Worm (Caenorhabditis elegans): ENCODE data around the gene mrpl-32.

The mrpl-32 gene

DNA sequence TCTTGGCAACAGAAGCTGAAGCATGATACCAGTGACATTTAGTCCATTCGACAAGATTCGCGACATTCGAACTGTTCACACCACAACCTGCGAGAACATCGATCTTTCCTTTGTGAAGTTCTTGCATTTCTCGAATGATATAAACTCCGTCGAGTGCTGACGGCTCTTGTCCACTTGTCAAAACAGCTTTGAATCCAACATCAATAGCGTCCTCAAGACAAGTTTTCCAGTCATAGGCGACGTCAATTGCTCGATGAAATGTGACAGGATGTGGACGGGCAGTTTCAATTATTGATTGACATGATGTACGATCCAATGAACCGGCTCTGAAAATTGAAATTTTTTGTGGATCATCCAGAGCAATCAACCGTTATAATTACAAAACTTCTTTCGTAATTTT is 46.9 kb upstream of the mrpl-32 start:
- no peak for TF ChIP-seq fos-1 (tag; optimal IDR thresholded peaks at IDR 0.05)

DNA sequence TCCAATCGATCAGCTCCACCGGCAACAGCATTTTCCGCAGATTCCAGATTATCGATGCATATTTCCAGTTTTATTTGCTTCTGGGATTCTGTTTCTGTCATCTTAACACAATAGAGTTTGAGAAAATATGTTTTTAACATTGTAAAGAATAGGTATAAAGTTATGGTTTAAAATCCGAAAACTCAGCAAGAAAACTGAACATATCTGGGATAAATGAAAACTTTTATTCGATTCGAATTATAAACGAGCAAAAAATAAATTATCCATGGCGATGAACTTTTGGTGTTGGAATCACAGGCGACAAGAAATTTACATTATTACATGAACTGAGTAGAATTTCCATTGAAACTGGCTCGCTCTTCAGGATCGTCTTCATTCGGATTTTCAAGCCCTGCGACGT is 46.0 kb upstream of the mrpl-32 start, which contains the start of gene cutc-1:
Gene cutc-1 (minus strand): TSS at position 101 of the 400 bp plus-strand sequence.
- TF ChIP-seq ceh-82 (tag; optimal IDR thresholded peaks at IDR 0.05) (no peak), nhr-43 (tag; optimal IDR thresholded peaks at IDR 0.05; ENCODE audit: poor library complexity, severe bottlenecking) (no peak), jun-1 (tag; optimal IDR thresholded peaks at IDR 0.05) (no peak), ztf-11 (tag; optimal IDR thresholded peaks at IDR 0.05) (no peak), nhr-67 (tag; optimal IDR thresholded peaks at IDR 0.05) (no peak), egl-5 (tag; optimal IDR thresholded peaks at IDR 0.05) (no peak), fkh-10 (GFP tag; optimal IDR thresholded peaks at IDR 0.05) (no peak), ceh-28 (tag; optimal IDR thresholded peaks at IDR 0.05) (no peak), R02D3.7 (tag; optimal IDR thresholded peaks at IDR 0.05) (no peak), fkh-2 (tag; optimal IDR thresholded peaks at IDR 0.05) (no peak), hmg-11 (tag; optimal IDR thresholded peaks at IDR 0.05) (no peak), daf-12 (tag; optimal IDR thresholded peaks at IDR 0.05) (no peak), tbx-2 (tag; optimal IDR thresholded peaks at IDR 0.05) (no peak)

DNA sequence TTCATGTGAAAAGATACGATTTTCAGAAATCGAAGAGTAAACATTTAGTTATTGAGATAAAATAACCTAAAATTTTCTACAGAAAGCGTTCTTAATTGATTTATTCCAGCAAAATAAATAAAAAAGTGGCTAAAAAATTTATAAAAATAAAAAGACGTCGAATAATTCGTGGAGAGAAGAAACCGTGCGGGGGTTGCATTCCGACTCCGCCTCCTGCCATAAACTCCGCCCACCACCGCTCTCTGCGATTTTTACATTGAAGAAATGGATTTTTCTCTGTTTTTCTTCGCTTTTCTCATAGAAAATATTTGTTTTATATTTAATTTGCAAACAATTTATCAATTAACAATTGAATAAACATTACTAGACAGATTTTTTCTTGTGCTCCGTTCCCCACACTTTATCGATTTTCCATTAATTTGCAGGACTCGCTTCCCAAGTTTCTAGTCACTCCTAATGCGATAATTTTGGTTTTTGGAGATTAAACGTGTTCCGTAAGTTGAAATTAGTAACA is 44.1 kb upstream of the mrpl-32 start, which contains the start of the genes ubxn-4 and cyy-1:
Gene ubxn-4 (minus strand): TSS at position 114 of the 514 bp plus-strand sequence.
Gene cyy-1 (plus strand): TSS at position 426 of the 514 bp plus-strand sequence.
- TF ChIP-seq hmg-11 (tag; optimal IDR thresholded peaks at IDR 0.05) (peak; percentile 29), nfya-1 (tag; optimal IDR thresholded peaks at IDR 0.05; ENCODE audit: insufficient read depth) (peak; percentile 66), fos-1 (tag; optimal IDR thresholded peaks at IDR 0.05) (no peak)

DNA sequence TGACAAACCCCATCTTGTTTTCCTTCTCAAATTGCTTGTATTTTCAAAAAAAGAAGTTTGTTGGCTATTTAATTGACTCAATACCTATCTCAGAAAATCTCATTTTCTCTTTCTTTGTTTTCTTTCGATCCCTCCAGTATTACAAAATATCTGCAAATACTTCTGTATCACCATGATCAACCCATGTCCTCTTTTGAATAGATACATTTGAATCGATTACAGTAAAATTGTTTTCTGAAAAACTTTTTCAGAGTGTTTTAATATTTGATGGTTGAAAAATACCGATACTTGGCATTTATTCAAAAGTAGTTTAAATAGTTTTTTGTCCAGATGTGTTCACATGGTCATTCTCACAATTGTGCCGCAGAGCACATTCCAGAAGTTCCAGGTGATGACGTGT is 40.4 kb upstream of the mrpl-32 start, which contains the start of gene ZK353.9:
Gene ZK353.9 (plus strand): TSS at position 331 of the 400 bp plus-strand sequence.
- TF ChIP-seq ceh-82 (tag; optimal IDR thresholded peaks at IDR 0.05) (no peak), fkh-10 (GFP tag; optimal IDR thresholded peaks at IDR 0.05) (no peak), mdl-1 (tag; optimal IDR thresholded peaks at IDR 0.05) (no peak), daf-12 (tag; optimal IDR thresholded peaks at IDR 0.05) (no peak), ceh-16 (tag; optimal IDR thresholded peaks at IDR 0.05) (no peak), nhr-25 (tag; optimal IDR thresholded peaks at IDR 0.05) (no peak), lin-39 (tag; optimal IDR thresholded peaks at IDR 0.05) (no peak), nhr-76 (tag; optimal IDR thresholded peaks at IDR 0.05) (no peak)

DNA sequence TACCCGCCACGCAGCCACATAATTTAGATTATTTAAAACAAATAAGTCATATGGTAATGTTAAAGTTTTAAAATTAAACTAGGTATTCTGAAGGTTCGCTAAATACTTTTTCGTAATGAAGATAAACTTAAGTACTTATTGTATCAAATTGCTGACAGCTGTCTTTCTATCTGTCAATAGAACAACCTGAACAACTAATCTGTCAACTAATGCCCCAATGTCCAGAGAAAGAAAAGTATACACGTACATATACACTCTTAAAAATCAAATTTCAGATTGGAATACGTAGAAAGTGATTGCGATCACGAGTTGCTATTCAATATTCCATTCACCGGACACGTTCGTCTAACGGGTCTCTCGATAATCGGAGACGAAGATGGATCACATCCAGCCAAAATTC is 38.8 kb upstream of the mrpl-32 start:
- TF ChIP-seq nhr-237 (tag; optimal IDR thresholded peaks at IDR 0.05) = no peak
- TF ChIP-seq ZK546.5 (tag; optimal IDR thresholded peaks at IDR 0.05) = no peak
- no peak for TF ChIP-seq lin-39 (tag; optimal IDR thresholded peaks at IDR 0.05)
- TF ChIP-seq elt-2 (tag; optimal IDR thresholded peaks at IDR 0.05) = no peak
- TF ChIP-seq unc-62 (GFP tag; optimal IDR thresholded peaks at IDR 0.05) = no peak
- TF ChIP-seq nhr-76 (tag; optimal IDR thresholded peaks at IDR 0.05) = no peak
- TF ChIP-seq fkh-2 (tag; optimal IDR thresholded peaks at IDR 0.05) = no peak
- no peak for TF ChIP-seq aly-2 (tag; optimal IDR thresholded peaks at IDR 0.05)
- no peak for TF ChIP-seq elt-3 (tag; optimal IDR thresholded peaks at IDR 0.05)

DNA sequence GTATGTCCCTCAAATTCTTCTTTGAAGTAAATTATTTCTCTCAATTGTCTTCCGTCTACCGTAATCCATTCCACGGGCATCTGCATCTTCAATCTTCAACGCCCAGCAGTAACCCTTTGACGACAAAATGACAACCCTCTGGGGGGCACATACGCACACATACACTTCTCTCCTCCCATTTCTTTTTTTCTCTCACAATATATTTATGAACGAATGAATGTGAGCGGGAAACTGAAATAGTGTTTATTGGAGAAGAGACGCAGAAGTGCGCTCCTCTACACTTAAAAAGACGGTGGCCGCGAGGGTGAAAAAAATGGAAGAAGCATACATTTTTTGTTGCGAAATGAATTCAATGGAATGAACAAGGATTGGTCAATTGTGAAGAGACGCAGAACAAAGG is 37.6 kb upstream of the mrpl-32 start:
- TF ChIP-seq elt-2 (tag; optimal IDR thresholded peaks at IDR 0.05) = peak; percentile 65
- TF ChIP-seq ceh-28 (tag; optimal IDR thresholded peaks at IDR 0.05) = peak; percentile 59
- TF ChIP-seq egl-5 (tag; optimal IDR thresholded peaks at IDR 0.05) = peak; percentile 60
- no peak for TF ChIP-seq daf-12 (tag; optimal IDR thresholded peaks at IDR 0.05)
- no peak for TF ChIP-seq zag-1 (tag; optimal IDR thresholded peaks at IDR 0.05)
- TF ChIP-seq nhr-12 (tag; optimal IDR thresholded peaks at IDR 0.05) = no peak
- peak; percentile 35 for TF ChIP-seq skn-1 (tag; optimal IDR thresholded peaks at IDR 0.05)
- peak; percentile 55 for TF ChIP-seq elt-1 (tag; optimal IDR thresholded peaks at IDR 0.05)
- peak; percentile 66 for TF ChIP-seq pqm-1 (tag; optimal IDR thresholded peaks at IDR 0.05)
- TF ChIP-seq fkh-10 (GFP tag; optimal IDR thresholded peaks at IDR 0.05) = peak; percentile 75
- TF ChIP-seq nhr-43 (tag; optimal IDR thresholded peaks at IDR 0.05; ENCODE audit: poor library complexity, severe bottlenecking) = peak; percentile 14
- TF ChIP-seq ceh-16 (tag; optimal IDR thresholded peaks at IDR 0.05) = no peak
- TF ChIP-seq aly-2 (tag; optimal IDR thresholded peaks at IDR 0.05) = no peak
- TF ChIP-seq tbx-2 (tag; optimal IDR thresholded peaks at IDR 0.05) = no peak
- no peak for TF ChIP-seq nhr-237 (tag; optimal IDR thresholded peaks at IDR 0.05)
- peak; percentile 83 for TF ChIP-seq nhr-25 (tag; optimal IDR thresholded peaks at IDR 0.05)
- peak; percentile 82 for TF ChIP-seq pha-4 (tag; optimal IDR thresholded peaks at IDR 0.05)
- no peak for TF ChIP-seq nhr-76 (tag; optimal IDR thresholded peaks at IDR 0.05)
- TF ChIP-seq nhr-28 (tag; optimal IDR thresholded peaks at IDR 0.05) = no peak
- TF ChIP-seq ztf-11 (tag; optimal IDR thresholded peaks at IDR 0.05) = no peak
- peak; percentile 99 for TF ChIP-seq nfya-1 (tag; optimal IDR thresholded peaks at IDR 0.05; ENCODE audit: insufficient read depth)
- no peak for TF ChIP-seq mml-1 (tag; optimal IDR thresholded peaks at IDR 0.05)
- TF ChIP-seq lin-39 (tag; optimal IDR thresholded peaks at IDR 0.05) = peak; percentile 77
- TF ChIP-seq R02D3.7 (tag; optimal IDR thresholded peaks at IDR 0.05) = peak; percentile 23
- TF ChIP-seq lin-15B (tag; optimal IDR thresholded peaks at IDR 0.05) = peak; percentile 88
- TF ChIP-seq unc-62 (GFP tag; optimal IDR thresholded peaks at IDR 0.05) = peak; percentile 70
- peak; percentile 80 for TF ChIP-seq hmg-11 (tag; optimal IDR thresholded peaks at IDR 0.05)
- TF ChIP-seq snpc-4 (tag; optimal IDR thresholded peaks at IDR 0.05) = peak; percentile 82
- no peak for TF ChIP-seq unc-39 (tag; optimal IDR thresholded peaks at IDR 0.05)
- peak; percentile 78 for TF ChIP-seq nhr-23 (tag; optimal IDR thresholded peaks at IDR 0.05)
- TF ChIP-seq sea-2 (GFP tag; optimal IDR thresholded peaks at IDR 0.05) = no peak
- no peak for TF ChIP-seq nhr-67 (tag; optimal IDR thresholded peaks at IDR 0.05)
